Worm (Caenorhabditis elegans) whole organism, young adult: ENCODE data around the gene F19C6.3.

ENCODE experiments used
- B0336.3 ChIP-seq: fragments of 200-800 bp; sonication (Bioruptor generic); IDR thresholded peaks from 2 replicates; pipeline ENCODE4 v1.3.6; 2022; ENCODE audit warnings: missing genetic modification characterization, missing compliant biosample characterization
- C06A6.2 ChIP-seq: fragments of 200-800 bp; sonication (Bioruptor generic); conservative IDR thresholded peaks from 2 replicates; pipeline ENCODE4 v1.3.6; 2022; ENCODE audit warnings: missing genetic modification characterization, missing compliant biosample characterization
- C17E4.6 ChIP-seq: fragments of 200-800 bp; sonication (Bioruptor generic); IDR thresholded peaks from 2 replicates; pipeline ENCODE4 v1.3.6; 2022; ENCODE audit warnings: missing genetic modification reagents, missing genetic modification characterization, missing compliant biosample characterization
- D2030.7 ChIP-seq: fragments of 200-800 bp; sonication (Bioruptor generic); IDR thresholded peaks from 2 replicates; pipeline ENCODE4 v1.3.6; 2022; ENCODE audit warnings: missing genetic modification reagents, missing genetic modification characterization, missing compliant biosample characterization
- F33H1.4 ChIP-seq: fragments of 200-800 bp; sonication (Bioruptor generic); IDR thresholded peaks from 2 replicates; pipeline ENCODE4 v1.3.6; 2022; ENCODE audit warnings: missing genetic modification reagents, missing genetic modification characterization, missing compliant biosample characterization
- F55B11.4 ChIP-seq: sonication (generic microtip); optimal IDR thresholded peaks from 2 replicates; lab custom pipeline; 2016; ENCODE audit warnings: missing compliant biosample characterization, missing genetic modification characterization, borderline replicate concordance; ENCODE audit not compliant: insufficient read depth
- K11D2.4 ChIP-seq: fragments of 200-800 bp; sonication (Bioruptor generic); IDR thresholded peaks from 2 replicates; pipeline ENCODE4 v1.3.6; 2022; ENCODE audit warnings: missing genetic modification reagents, missing genetic modification characterization, missing compliant biosample characterization
- K12H6.12 ChIP-seq: fragments of 200-800 bp; sonication (Bioruptor generic); optimal IDR thresholded peaks from 2 replicates; lab custom pipeline; 2018; ENCODE audit warnings: mild to moderate bottlenecking, missing genetic modification characterization, missing compliant biosample characterization
- Y56A3A.18 ChIP-seq: fragments of 200-800 bp; sonication (Bioruptor generic); IDR thresholded peaks from 2 replicates; pipeline ENCODE4 v1.3.6; 2022; ENCODE audit warnings: missing genetic modification reagents, missing genetic modification characterization, missing compliant biosample characterization
- aptf-2 ChIP-seq: fragments of 200-800 bp; sonication (Bioruptor generic); conservative IDR thresholded peaks from 2 replicates; pipeline ENCODE4 v1.3.6; 2022; ENCODE audit warnings: missing genetic modification reagents, missing genetic modification characterization, missing compliant biosample characterization
- atf-7 ChIP-seq: sonication (generic microtip); optimal IDR thresholded peaks from 2 replicates; lab custom pipeline; 2017; ENCODE audit warnings: mild to moderate bottlenecking, missing genetic modification characterization, missing compliant biosample characterization
- attf-5 ChIP-seq: fragments of 200-800 bp; sonication (Bioruptor generic); optimal IDR thresholded peaks from 2 replicates; lab custom pipeline; 2018; ENCODE audit warnings: mild to moderate bottlenecking, missing genetic modification characterization, missing compliant biosample characterization
- bed-2 ChIP-seq: fragments of 200-800 bp; sonication (Bioruptor generic); IDR thresholded peaks from 2 replicates; pipeline ENCODE4 v1.3.6; 2022; ENCODE audit warnings: missing genetic modification reagents, missing genetic modification characterization, missing compliant biosample characterization
- cebp-1 ChIP-seq, 2 experiments: fragments of 200-800 bp in 1 of 2; sonication (Bioruptor generic) in 1 of 2; sonication (generic microtip) in 1 of 2; IDR thresholded peaks in 1 of 2; optimal IDR thresholded peaks in 1 of 2; 2 replicates each; pipeline versions ENCODE4 v1.3.6 to Lab custom; 2017 to 2022; ENCODE audit warnings: missing compliant biosample characterization in 2 of 2, missing genetic modification characterization in 2 of 2, mild to moderate bottlenecking in 1 of 2, missing genetic modification reagents in 1 of 2, moderate library complexity in 1 of 2
- cebp-2 ChIP-seq: fragments of 200-800 bp; sonication (Bioruptor generic); IDR thresholded peaks from 2 replicates; pipeline ENCODE4 v1.3.6; 2022; ENCODE audit warnings: missing genetic modification characterization, missing compliant biosample characterization
- ceh-79 ChIP-seq: sonication (generic microtip); optimal IDR thresholded peaks from 2 replicates; lab custom pipeline; 2017; ENCODE audit warnings: mild to moderate bottlenecking, missing genetic modification characterization, missing compliant biosample characterization
- ceh-91 ChIP-seq: fragments of 200-800 bp; sonication (Bioruptor generic); IDR thresholded peaks from 2 replicates; pipeline ENCODE4 v1.3.6; 2022; ENCODE audit warnings: missing genetic modification reagents, missing genetic modification characterization, missing compliant biosample characterization
- dox-1 ChIP-seq: fragments of 200-800 bp; sonication (Bioruptor generic); IDR thresholded peaks from 2 replicates; pipeline ENCODE4 v1.3.6; 2022; ENCODE audit warnings: missing genetic modification reagents, missing genetic modification characterization, missing compliant biosample characterization
- dpl-1 ChIP-seq: fragments of 150-350 bp; optimal IDR thresholded peaks from 2 replicates; lab custom pipeline; 2014; ENCODE audit warnings: missing biosample characterization, missing genetic modification reagents, missing genetic modification characterization
- egrh-3 ChIP-seq: fragments of 200-800 bp; sonication (Bioruptor generic); IDR thresholded peaks from 2 replicates; pipeline ENCODE4 v1.3.6; 2022; ENCODE audit warnings: missing genetic modification reagents, missing genetic modification characterization, missing compliant biosample characterization
- ekl-4 ChIP-seq: fragments of 200-800 bp; sonication (Bioruptor generic); IDR thresholded peaks from 2 replicates; pipeline ENCODE4 v1.3.6; 2022; ENCODE audit warnings: missing genetic modification reagents, missing genetic modification characterization, missing compliant biosample characterization
- gei-17 ChIP-seq: fragments of 200-800 bp; sonication (Bioruptor generic); optimal IDR thresholded peaks from 2 replicates; lab custom pipeline; 2018; ENCODE audit warnings: mild to moderate bottlenecking, missing genetic modification characterization, missing compliant biosample characterization
- hmg-1.2 ChIP-seq: fragments of 200-800 bp; sonication (Bioruptor generic); IDR thresholded peaks from 2 replicates; pipeline ENCODE4 v1.3.6; 2022; ENCODE audit warnings: missing genetic modification reagents, missing genetic modification characterization, missing compliant biosample characterization
- let-526 ChIP-seq: fragments of 200-800 bp; sonication (Bioruptor generic); IDR thresholded peaks from 2 replicates; pipeline ENCODE4 v1.3.6; 2022; ENCODE audit warnings: missing genetic modification reagents, missing genetic modification characterization, missing compliant biosample characterization
- let-607 ChIP-seq, 2 experiments: fragments of 200-800 bp in 1 of 2; sonication (Bioruptor generic) in 1 of 2; sonication (generic microtip) in 1 of 2; optimal IDR thresholded peaks; 2 replicates each; lab custom pipeline; 2016 to 2018; ENCODE audit warnings: mild to moderate bottlenecking in 2 of 2, missing compliant biosample characterization in 2 of 2, missing genetic modification characterization in 2 of 2, moderate library complexity in 2 of 2, missing genotype in 1 of 2
- lin-26 ChIP-seq: fragments of 200-800 bp; sonication (Bioruptor generic); IDR thresholded peaks from 2 replicates; pipeline ENCODE4 v1.3.6; 2022; ENCODE audit warnings: missing genetic modification reagents, missing genetic modification characterization, missing compliant biosample characterization
- lin-40 ChIP-seq: sonication (generic microtip); optimal IDR thresholded peaks from 2 replicates; lab custom pipeline; 2016; ENCODE audit warnings: missing genetic modification characterization, mild to moderate bottlenecking, missing compliant biosample characterization, missing genotype, missing genetic modification reagents
- lir-1 ChIP-seq: fragments of 200-800 bp; sonication (Bioruptor generic); conservative IDR thresholded peaks from 2 replicates; pipeline ENCODE4 v1.3.6; 2022; ENCODE audit warnings: missing genetic modification reagents, missing genetic modification characterization, missing compliant biosample characterization
- madf-6 ChIP-seq: fragments of 200-800 bp; sonication (Bioruptor generic); IDR thresholded peaks from 2 replicates; pipeline ENCODE4 v1.3.6; 2022; ENCODE audit warnings: missing genetic modification reagents, missing genetic modification characterization, missing compliant biosample characterization
- mcd-1 ChIP-seq: fragments of 200-800 bp; sonication (Bioruptor generic); IDR thresholded peaks from 2 replicates; pipeline ENCODE4 v1.3.6; 2022; ENCODE audit warnings: missing genetic modification reagents, missing genetic modification characterization, missing compliant biosample characterization
- mel-28 ChIP-seq: sonication (generic microtip); optimal IDR thresholded peaks from 2 replicates; lab custom pipeline; 2016; ENCODE audit warnings: borderline replicate concordance, mild to moderate bottlenecking, missing genetic modification characterization, missing compliant biosample characterization
- mxl-1 ChIP-seq: sonication (generic microtip); optimal IDR thresholded peaks from 2 replicates; lab custom pipeline; 2016; ENCODE audit warnings: missing genetic modification characterization, missing compliant biosample characterization
- nfyb-1 ChIP-seq: fragments of 200-800 bp; sonication (Bioruptor generic); IDR thresholded peaks from 2 replicates; pipeline ENCODE4 v1.3.6; 2022; ENCODE audit warnings: missing genetic modification reagents, missing genetic modification characterization, missing compliant biosample characterization
- nhr-27 ChIP-seq: fragments of 200-800 bp; sonication (Bioruptor generic); optimal IDR thresholded peaks from 2 replicates; lab custom pipeline; 2018; ENCODE audit warnings: mild to moderate bottlenecking, missing genetic modification characterization, moderate library complexity, missing compliant biosample characterization
- rcor-1 ChIP-seq: fragments of 200-800 bp; sonication (Bioruptor generic); IDR thresholded peaks from 2 replicates; pipeline ENCODE4 v1.3.6; 2022; ENCODE audit warnings: missing genetic modification reagents, missing genetic modification characterization, missing compliant biosample characterization
- repo-1 ChIP-seq: sonication (generic microtip); optimal IDR thresholded peaks from 2 replicates; lab custom pipeline; 2017; ENCODE audit warnings: mild to moderate bottlenecking, missing genetic modification characterization, missing compliant biosample characterization
- snpc-1.3 ChIP-seq: sonication (generic microtip); optimal IDR thresholded peaks from 2 replicates; lab custom pipeline; 2017; ENCODE audit warnings: missing genetic modification characterization, mild to moderate bottlenecking, missing compliant biosample characterization, antibody characterized with exemption, moderate library complexity, missing genotype, missing genetic modification reagents; ENCODE audit not compliant: insufficient read depth
- somi-1 ChIP-seq: fragments of 200-800 bp; sonication (Bioruptor generic); optimal IDR thresholded peaks from 2 replicates; lab custom pipeline; 2018; ENCODE audit warnings: mild to moderate bottlenecking, missing genetic modification characterization, missing compliant biosample characterization
- tbx-9 ChIP-seq: sonication (generic microtip); optimal IDR thresholded peaks from 2 replicates; lab custom pipeline; 2016; ENCODE audit warnings: borderline replicate concordance, missing genetic modification characterization, inconsistent platforms, missing compliant biosample characterization
- tlf-1 ChIP-seq: fragments of 200-800 bp; sonication (Bioruptor generic); optimal IDR thresholded peaks from 2 replicates; lab custom pipeline; 2018; ENCODE audit warnings: mild to moderate bottlenecking, missing genetic modification characterization, missing compliant biosample characterization
- zfh-2 ChIP-seq: fragments of 200-800 bp; sonication (Bioruptor generic); conservative IDR thresholded peaks from 2 replicates; pipeline ENCODE4 v1.3.6; 2022; ENCODE audit warnings: missing genetic modification reagents, missing genetic modification characterization, missing compliant biosample characterization
- ztf-26 ChIP-seq: sonication (generic microtip); optimal IDR thresholded peaks from 2 replicates; lab custom pipeline; 2017; ENCODE audit warnings: missing genetic modification characterization, missing compliant biosample characterization
- ztf-28 ChIP-seq: fragments of 200-800 bp; sonication (Bioruptor generic); IDR thresholded peaks from 2 replicates; pipeline ENCODE4 v1.3.6; 2022; ENCODE audit warnings: missing genetic modification reagents, missing genetic modification characterization, missing compliant biosample characterization
- ztf-3 ChIP-seq: fragments of 200-800 bp; sonication (Bioruptor generic); optimal IDR thresholded peaks from 2 replicates; lab custom pipeline; 2018; ENCODE audit warnings: mild to moderate bottlenecking, missing genetic modification characterization, missing compliant biosample characterization

F19C6.3 gene

DNA sequence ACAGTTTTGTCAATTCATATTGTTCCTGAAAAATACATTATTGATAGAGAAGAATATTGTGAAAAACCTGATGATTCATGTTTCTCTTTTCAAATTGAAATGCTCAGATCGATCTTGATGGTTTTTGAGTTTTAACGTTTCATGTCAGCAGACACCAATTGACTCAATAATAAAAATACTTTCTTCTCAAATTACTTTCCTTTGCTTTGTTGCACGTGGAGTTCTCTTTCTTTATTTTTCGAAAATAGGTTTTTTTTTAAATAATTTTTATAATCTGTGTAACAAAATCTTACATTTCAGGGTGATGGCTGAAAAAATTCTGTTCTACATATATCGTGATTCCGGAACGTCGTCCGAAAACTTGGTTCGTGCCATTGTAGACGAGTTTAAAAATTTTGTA is 7.9 kb downstream of the F19C6.3 start, which contains the start of gene F19C6.2:
Gene F19C6.2, plus strand, starts transcription at position 301 of the 400 bp plus-strand sequence.
- TF ChIP-seq tbx-9 (tag; lab: Kevin White, UChicago) (no peak), let-607 (tag; optimal IDR thresholded peaks at IDR 0.05; lab: Kevin White, UChicago) (no peak), cebp-2 (GFP tag; lab: Robert Waterston, UW) (no peak), mel-28 (tag; lab: Kevin White, UChicago) (no peak), F55B11.4 (tag; lab: Kevin White, UChicago) (no peak), aptf-2 (no peak), ceh-79 (tag; lab: Kevin White, UChicago) (no peak), nhr-27 (tag; lab: Kevin White, UChicago) (no peak), K11D2.4 (GFP tag; lab: Robert Waterston, UW) (no peak), ztf-3 (GFP tag; lab: Kevin White, UChicago) (no peak), hmg-1.2 (GFP tag; lab: Robert Waterston, UW) (no peak), mxl-1 (tag; lab: Kevin White, UChicago) (no peak), madf-6 (GFP tag; lab: Robert Waterston, UW) (no peak), ceh-91 (GFP tag; lab: Robert Waterston, UW) (no peak), dpl-1 (GFP tag; lab: Kevin White, UChicago) (no peak)

DNA sequence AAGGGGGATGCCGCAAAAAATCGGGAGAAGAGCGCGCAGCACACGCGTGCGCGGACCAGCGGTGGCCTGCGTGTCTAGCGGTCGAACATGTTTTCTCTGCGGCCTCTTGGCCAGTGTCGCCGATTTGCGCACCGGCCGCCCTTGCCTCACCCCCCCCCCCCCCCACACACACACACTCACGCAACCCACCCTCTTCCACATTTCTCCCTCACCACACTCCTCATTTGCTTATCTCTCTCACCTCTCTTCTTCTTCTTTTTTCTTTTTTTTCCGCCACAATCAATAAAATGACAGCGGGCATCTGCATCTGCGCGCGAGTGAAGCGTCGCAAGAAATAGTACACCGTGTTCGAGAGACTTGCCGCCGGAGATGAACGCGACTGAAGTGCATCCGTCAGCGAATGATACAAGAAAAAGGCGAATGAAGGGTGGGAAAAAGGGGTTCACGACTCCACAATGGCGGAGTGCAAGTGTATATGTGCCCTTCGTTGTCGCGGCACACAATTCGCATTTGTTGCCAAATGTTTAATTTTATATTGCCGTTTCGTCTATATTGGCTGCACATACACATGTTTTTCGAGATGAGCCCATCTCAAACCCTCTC is 8.9 kb downstream of the F19C6.3 start:
- TF ChIP-seq D2030.7 (GFP tag; lab: Robert Waterston, UW) (no peak), let-526 (GFP tag; lab: Robert Waterston, UW) (0 out of 2 replicates have a peak, but pooled peaks have one; percentile 24), attf-5 (peak; percentile 69), tlf-1 (GFP tag; lab: Kevin White, UChicago) (peak; percentile 21), B0336.3 (GFP tag; lab: Robert Waterston, UW) (peak; percentile 80), Y56A3A.18 (GFP tag; lab: Robert Waterston, UW) (0 out of 2 replicates have a peak, but pooled peaks have one; percentile 43), K11D2.4 (GFP tag; lab: Robert Waterston, UW) (peak; percentile 66; the same call in 1 of the 2 replicates), ztf-28 (no peak), mcd-1 (peak; percentile 78), cebp-2 (GFP tag; lab: Robert Waterston, UW) (no peak), lin-26 (GFP tag; lab: Robert Waterston, UW) (0 out of 2 replicates have a peak, but pooled peaks have one; percentile 33), lir-1 (GFP tag; lab: Robert Waterston, UW) (0 out of 2 replicates have a peak, but pooled peaks have one; percentile 16), somi-1 (GFP tag; lab: Kevin White, UChicago) (peak; percentile 42), F55B11.4 (tag; lab: Kevin White, UChicago) (no peak), cebp-1 (GFP tag; IDR thresholded peaks at IDR 0.05; lab: Robert Waterston, UW) (no peak), cebp-1 (tag; optimal IDR thresholded peaks at IDR 0.05; lab: Kevin White, UChicago) (peak; percentile 84), bed-2 (GFP tag; lab: Robert Waterston, UW) (no peak), F33H1.4 (no peak), snpc-1.3 (tag; lab: Kevin White, UChicago) (peak; percentile 14), K12H6.12 (tag; lab: Kevin White, UChicago) (peak; percentile 89), egrh-3 (peak; percentile 99), rcor-1 (GFP tag; lab: Robert Waterston, UW) (peak; percentile 41; the same call in 1 of the 2 replicates), zfh-2 (GFP tag; lab: Robert Waterston, UW) (peak; percentile 100), let-607 (tag; optimal IDR thresholded peaks at IDR 0.05; lab: Kevin White, UChicago) (no peak), nfyb-1 (peak; percentile 79; the same call in 1 of the 2 replicates), ekl-4 (0 out of 2 replicates have a peak, but pooled peaks have one; percentile 47), C17E4.6 (GFP tag; lab: Robert Waterston, UW) (no peak), ztf-26 (tag; lab: Kevin White, UChicago) (peak; percentile 75), repo-1 (tag; lab: Kevin White, UChicago) (peak; percentile 29), dox-1 (GFP tag; lab: Robert Waterston, UW) (peak; percentile 52), atf-7 (tag; lab: Kevin White, UChicago) (peak; percentile 44), gei-17 (GFP tag; lab: Kevin White, UChicago) (peak; percentile 69), lin-40 (tag; lab: Kevin White, UChicago) (peak; percentile 57), C06A6.2 (peak; percentile 43; the same call in 1 of the 2 replicates)
